Worm (Caenorhabditis elegans) whole organism, L4 larva: ENCODE data around the gene C52G5.3.
A peak's percentile ranks its signal among the peaks of the same experiment; 100 is the strongest.

Experiments used
- F10B5.3 ChIP-seq: sonication (generic microtip); optimal IDR thresholded peaks from 2 replicates; lab custom pipeline; 2016; ENCODE audit warnings: mild to moderate bottlenecking, missing genetic modification characterization, missing compliant biosample characterization
- F37D6.2 ChIP-seq: sonication (generic microtip); optimal IDR thresholded peaks from 2 replicates; lab custom pipeline; 2016; ENCODE audit warnings: mild to moderate bottlenecking, missing genetic modification characterization, missing compliant biosample characterization
- Y105C5A.15 ChIP-seq: fragments of 200-800 bp; sonication (Bioruptor generic); IDR thresholded peaks from 2 replicates; pipeline ENCODE4 v1.3.6; 2022; ENCODE audit warnings: missing genetic modification characterization, missing compliant biosample characterization
- Y75B8A.6 ChIP-seq: fragments of 200-800 bp; sonication (Bioruptor generic); IDR thresholded peaks from 2 replicates; pipeline ENCODE4 v1.3.6; 2022; ENCODE audit warnings: missing genetic modification reagents, missing genetic modification characterization, missing compliant biosample characterization
- ZK337.2 ChIP-seq: fragments of 200-800 bp; sonication (Bioruptor generic); IDR thresholded peaks from 2 replicates; pipeline ENCODE4 v1.3.6; 2022; ENCODE audit warnings: missing genetic modification reagents, missing genetic modification characterization, missing compliant biosample characterization
- ZK546.5 ChIP-seq, 2 experiments: sonication (generic microtip); optimal IDR thresholded peaks; 2 replicates each; lab custom pipeline; 2017; ENCODE audit warnings: missing biosample characterization in 2 of 2, missing genetic modification characterization in 2 of 2
- aha-1 ChIP-seq: fragments of 150-350 bp; peaks from one replicate; lab custom pipeline; 2014; ENCODE audit warnings: missing biosample characterization, missing genetic modification characterization
- attf-4 ChIP-seq: sonication (generic microtip); optimal IDR thresholded peaks from 3 replicates; lab custom pipeline; 2017; ENCODE audit warnings: missing biosample characterization, missing genetic modification characterization
- ces-1 ChIP-seq: fragments of 150-350 bp; sonication (generic microtip); optimal IDR thresholded peaks from 4 replicates; lab custom pipeline; 2014; ENCODE audit warnings: missing biosample characterization, missing genetic modification reagents, missing genetic modification characterization
- daf-16 ChIP-seq, 3 experiments: sonication (generic microtip); optimal IDR thresholded peaks; 2 replicates each; lab custom pipeline; 2016 to 2017; ENCODE audit warnings: missing genetic modification characterization in 3 of 3, missing genetic modification reagents in 3 of 3, mild to moderate bottlenecking in 2 of 3, missing compliant biosample characterization in 2 of 3, missing biosample characterization in 1 of 3, moderate library complexity in 1 of 3
- dmd-6 ChIP-seq: fragments of 200-800 bp; sonication (Bioruptor generic); IDR thresholded peaks from 2 replicates; pipeline ENCODE4 v1.3.6; 2022; ENCODE audit warnings: missing genetic modification reagents, missing genetic modification characterization, missing compliant biosample characterization
- dmd-8 ChIP-seq: fragments of 200-800 bp; sonication (Bioruptor generic); IDR thresholded peaks from 2 replicates; pipeline ENCODE4 v1.3.6; 2022; ENCODE audit warnings: missing genetic modification characterization, missing compliant biosample characterization
- dpl-1 ChIP-seq: fragments of 150-350 bp; optimal IDR thresholded peaks from 2 replicates; lab custom pipeline; 2014; ENCODE audit warnings: missing biosample characterization, missing genetic modification reagents, missing genetic modification characterization
- dve-1 ChIP-seq: sonication (generic microtip); optimal IDR thresholded peaks from 2 replicates; lab custom pipeline; 2017; ENCODE audit warnings: antibody characterized with exemption, mild to moderate bottlenecking, missing genetic modification characterization, missing compliant biosample characterization; ENCODE audit not compliant: insufficient read depth
- egl-43 ChIP-seq: fragments of 200-800 bp; sonication (Bioruptor generic); IDR thresholded peaks from 2 replicates; pipeline ENCODE4 v1.3.6; 2022; ENCODE audit warnings: missing genetic modification reagents, missing genetic modification characterization, missing compliant biosample characterization
- fkh-10 ChIP-seq: fragments of 150-350 bp; optimal IDR thresholded peaks from 2 replicates; lab custom pipeline; 2014; ENCODE audit warnings: missing biosample characterization, missing genetic modification reagents, missing genetic modification characterization
- gei-8 ChIP-seq: fragments of 200-800 bp; sonication (Bioruptor generic); optimal IDR thresholded peaks from 2 replicates; lab custom pipeline; 2018; ENCODE audit warnings: mild to moderate bottlenecking, missing genetic modification characterization, missing compliant biosample characterization
- hlh-11 ChIP-seq: fragments of 200-800 bp; sonication (Bioruptor generic); optimal IDR thresholded peaks from 2 replicates; lab custom pipeline; 2018; ENCODE audit warnings: mild to moderate bottlenecking, missing genetic modification characterization, missing compliant biosample characterization
- hlh-30 ChIP-seq: sonication (generic microtip); optimal IDR thresholded peaks from 2 replicates; lab custom pipeline; 2017; ENCODE audit warnings: antibody characterized with exemption, mild to moderate bottlenecking, missing genetic modification characterization, missing compliant biosample characterization; ENCODE audit not compliant: insufficient read depth
- jun-1 ChIP-seq: fragments of 150-350 bp; optimal IDR thresholded peaks from 2 replicates; lab custom pipeline; 2014; ENCODE audit warnings: missing biosample characterization, missing genetic modification reagents, missing genetic modification characterization
- lir-3 ChIP-seq: sonication (generic microtip); optimal IDR thresholded peaks from 2 replicates; lab custom pipeline; 2016; ENCODE audit warnings: mild to moderate bottlenecking, missing genetic modification characterization, missing compliant biosample characterization
- madf-5 ChIP-seq, 2 experiments: fragments of 200-800 bp; sonication (Bioruptor generic); IDR thresholded peaks; 2 replicates each; pipeline ENCODE4 v1.3.6; 2022; ENCODE audit warnings: missing compliant biosample characterization in 2 of 2, missing genetic modification characterization in 2 of 2
- mdl-1 ChIP-seq, 2 experiments: fragments of 150-350 bp in 1 of 2; sonication (generic microtip) in 1 of 2; optimal IDR thresholded peaks; 2 replicates each; lab custom pipeline; 2014 to 2017; ENCODE audit warnings: missing biosample characterization in 2 of 2, missing genetic modification characterization in 2 of 2
- mes-2 ChIP-seq: sonication (generic microtip); optimal IDR thresholded peaks from 2 replicates; lab custom pipeline; 2016; ENCODE audit warnings: missing genotype, mild to moderate bottlenecking, missing genetic modification characterization, missing compliant biosample characterization; ENCODE audit not compliant: poor library complexity, severe bottlenecking
- mxl-2 ChIP-seq: fragments of 200-800 bp; sonication (Bioruptor generic); conservative IDR thresholded peaks from 2 replicates; pipeline ENCODE4 v1.3.6; 2022; ENCODE audit warnings: missing genetic modification reagents, missing genetic modification characterization, missing compliant biosample characterization
- nhr-10 ChIP-seq: fragments of 150-350 bp; optimal IDR thresholded peaks from 2 replicates; lab custom pipeline; 2014; ENCODE audit warnings: missing biosample characterization, missing genetic modification characterization
- nhr-237 ChIP-seq: sonication (generic microtip); optimal IDR thresholded peaks from 2 replicates; lab custom pipeline; 2017; ENCODE audit warnings: missing biosample characterization, missing genetic modification characterization
- nhr-28 ChIP-seq: fragments of 150-350 bp; optimal IDR thresholded peaks from 2 replicates; lab custom pipeline; 2014; ENCODE audit warnings: missing biosample characterization, missing genetic modification characterization
- nhr-42 ChIP-seq: fragments of 200-800 bp; sonication (Bioruptor generic); IDR thresholded peaks from 2 replicates; pipeline ENCODE4 v1.3.6; 2022; ENCODE audit warnings: missing genetic modification characterization, missing compliant biosample characterization
- nhr-77 ChIP-seq: fragments of 150-350 bp; optimal IDR thresholded peaks from 2 replicates; lab custom pipeline; 2014; ENCODE audit warnings: missing biosample characterization, missing genetic modification characterization
- pha-4 ChIP-seq, 2 experiments: fragments of 150-350 bp in 1 of 2; fragments of 200-800 bp in 1 of 2; sonication (Bioruptor generic) in 1 of 2; IDR thresholded peaks in 1 of 2; optimal IDR thresholded peaks in 1 of 2; 2 replicates each; pipeline versions ENCODE4 v1.3.6 to Lab custom; 2014 to 2022; ENCODE audit warnings: missing genetic modification characterization in 2 of 2, missing genetic modification reagents in 2 of 2, missing biosample characterization in 1 of 2, missing compliant biosample characterization in 1 of 2
- php-3 ChIP-seq: fragments of 200-800 bp; sonication (Bioruptor generic); IDR thresholded peaks from 2 replicates; pipeline ENCODE4 v1.3.6; 2022; ENCODE audit warnings: missing genetic modification reagents, missing genetic modification characterization, missing compliant biosample characterization
- pqm-1 ChIP-seq: sonication (generic microtip); optimal IDR thresholded peaks from 2 replicates; lab custom pipeline; 2017; ENCODE audit warnings: missing biosample characterization, missing genetic modification characterization
- sdz-12 ChIP-seq: fragments of 200-800 bp; sonication (Bioruptor generic); optimal IDR thresholded peaks from 2 replicates; lab custom pipeline; 2018; ENCODE audit warnings: mild to moderate bottlenecking, missing genetic modification characterization, missing compliant biosample characterization
- spr-3 ChIP-seq: fragments of 200-800 bp; sonication (Bioruptor generic); optimal IDR thresholded peaks from 2 replicates; lab custom pipeline; 2018; ENCODE audit warnings: mild to moderate bottlenecking, missing genetic modification characterization, missing compliant biosample characterization
- tra-1 ChIP-seq: fragments of 200-800 bp; sonication (Bioruptor generic); IDR thresholded peaks from 2 replicates; pipeline ENCODE4 v1.3.6; 2022; ENCODE audit warnings: missing genetic modification reagents, missing genetic modification characterization, missing compliant biosample characterization
- unc-130 ChIP-seq: sonication (generic microtip); optimal IDR thresholded peaks from 2 replicates; lab custom pipeline; 2016; ENCODE audit warnings: missing genetic modification reagents, missing genetic modification characterization, missing compliant biosample characterization
- unc-39 ChIP-seq: sonication (generic microtip); optimal IDR thresholded peaks from 2 replicates; lab custom pipeline; 2017; ENCODE audit warnings: missing biosample characterization, missing genetic modification characterization
- unc-62 ChIP-seq, 3 experiments: fragments of 150-350 bp in 1 of 3; sonication (generic microtip); optimal IDR thresholded peaks in 2 of 3; peaks in 1 of 3; 1 replicate in 1 of 3; 2 replicates in 2 of 3; lab custom pipeline; 2014 to 2017; ENCODE audit warnings: missing biosample characterization in 3 of 3, missing genetic modification characterization in 3 of 3, missing genetic modification reagents in 3 of 3, missing genotype in 1 of 3
- zfp-2 ChIP-seq: sonication (generic microtip); optimal IDR thresholded peaks from 2 replicates; lab custom pipeline; 2016; ENCODE audit warnings: mild to moderate bottlenecking, missing genetic modification characterization, missing compliant biosample characterization

C52G5.3 gene

ce11 chrX:12808085-12808922 lies 37.6 kb downstream of the C52G5.3 start, which contains the start of gene nhr-27:
Gene nhr-27 (minus strand): TSS chrX:12808318.
- no peak for TF ChIP-seq unc-39 (tag; lab: Kevin White, UChicago)
- TF ChIP-seq ZK546.5 (tag; optimal IDR thresholded peaks at IDR 0.05; lab: Kevin White, UChicago), result no peak
- no peak for TF ChIP-seq dmd-8
- TF ChIP-seq F37D6.2 (tag; lab: Kevin White, UChicago), result no peak
- no peak for TF ChIP-seq fkh-10 (GFP tag; lab: Kevin White, UChicago)
- TF ChIP-seq zfp-2 (tag; lab: Kevin White, UChicago), result no peak
- TF ChIP-seq egl-43 (GFP tag; lab: Robert Waterston, UW), result no peak
- TF ChIP-seq hlh-30 (tag; lab: Kevin White, UChicago), result peak; percentile 19
- no peak for TF ChIP-seq lir-3 (tag; lab: Kevin White, UChicago)
- TF ChIP-seq tra-1 (GFP tag; lab: Robert Waterston, UW), result no peak
- no peak for TF ChIP-seq attf-4
- TF ChIP-seq spr-3, result no peak
- no peak for TF ChIP-seq gei-8 (GFP tag; lab: Kevin White, UChicago)
- no peak for TF ChIP-seq pha-4 (GFP tag; IDR thresholded peaks at IDR 0.05; lab: Robert Waterston, UW)
- no peak for TF ChIP-seq pha-4 (tag; optimal IDR thresholded peaks at IDR 0.05; lab: Kevin White, UChicago)
- TF ChIP-seq aha-1, result peak; percentile 71
- TF ChIP-seq ces-1 (GFP tag; lab: Kevin White, UChicago), result no peak
- TF ChIP-seq unc-62 (GFP tag; optimal IDR thresholded peaks at IDR 0.05 in 1 of 2; lab: Kevin White, UChicago), result peak in 1 of 2 experiments; percentile 91
- TF ChIP-seq unc-62 (tag; optimal IDR thresholded peaks at IDR 0.05; lab: Kevin White, UChicago), result no peak
- TF ChIP-seq dmd-6, result peak; percentile 27
- TF ChIP-seq dpl-1 (GFP tag; lab: Kevin White, UChicago), result no peak
- TF ChIP-seq unc-130 (GFP tag; lab: Kevin White, UChicago), result no peak

ce11 chrX:12806926-12807325 lies 39.0 kb downstream of the C52G5.3 start:
- peak; percentile 75 for TF ChIP-seq nhr-77
- TF ChIP-seq F37D6.2 (tag; lab: Kevin White, UChicago), result no peak
- no peak for TF ChIP-seq jun-1 (tag; lab: Kevin White, UChicago)
- TF ChIP-seq hlh-11 (tag; lab: Kevin White, UChicago), result peak; percentile 31
- TF ChIP-seq ZK337.2 (GFP tag; lab: Robert Waterston, UW), result no peak
- no peak for TF ChIP-seq attf-4
- TF ChIP-seq Y105C5A.15 (GFP tag; lab: Robert Waterston, UW), result no peak
- TF ChIP-seq mdl-1 (tag; optimal IDR thresholded peaks at IDR 0.05; lab: Kevin White, UChicago), result no peak
- no peak for TF ChIP-seq nhr-237 (tag; lab: Kevin White, UChicago)
- no peak for TF ChIP-seq nhr-42 (GFP tag; lab: Robert Waterston, UW)
- peak; percentile 49 for TF ChIP-seq dve-1
- TF ChIP-seq daf-16 (GFP tag; optimal IDR thresholded peaks at IDR 0.05; lab: Kevin White, UChicago), result no peak
- peak; percentile 75 for TF ChIP-seq daf-16 (tag; optimal IDR thresholded peaks at IDR 0.05; lab: Kevin White, UChicago)
- TF ChIP-seq dmd-6, result peak; percentile 50; the same call in 1 of the 2 replicates
- TF ChIP-seq mxl-2 (GFP tag; lab: Robert Waterston, UW), result no peak
- TF ChIP-seq sdz-12, result no peak
- peak; percentile 73 for TF ChIP-seq nhr-28
- TF ChIP-seq mes-2 (tag; lab: Kevin White, UChicago), result no peak
- TF ChIP-seq aha-1, result peak; percentile 6
- TF ChIP-seq nhr-10 (tag; lab: Kevin White, UChicago), result no peak
- TF ChIP-seq hlh-30 (tag; lab: Kevin White, UChicago), result no peak
- TF ChIP-seq F10B5.3 (tag; lab: Kevin White, UChicago), result no peak
- no peak for TF ChIP-seq madf-5 (GFP tag; IDR thresholded peaks at IDR 0.05; lab: Robert Waterston, UW)
- peak; percentile 83 for TF ChIP-seq pqm-1 (tag; lab: Kevin White, UChicago)
- peak; percentile 87 for TF ChIP-seq php-3 (GFP tag; lab: Robert Waterston, UW)
- no peak for TF ChIP-seq Y75B8A.6 (GFP tag; lab: Robert Waterston, UW)
- TF ChIP-seq, all 104 proteins: peak for 9
